Worm (Caenorhabditis elegans): ENCODE data around the gene math-44.
"Not testable (repeated sequence)": the region's sequence is repeated elsewhere in the genome, so short reads cannot be mapped to it uniquely, and the experiment has no call there.

math-44 gene

ce11 chrII:2031852-2032251 lies 42.7 kb downstream of the math-44 start, which contains the start of gene bath-5:
Gene bath-5 (minus strand): TSS chrII:2031952.
- TF ChIP-seq flt-1 (GFP tag; IDR thresholded peaks at IDR 0.05), result no peak
- TF ChIP-seq klf-2 (GFP tag; conservative IDR thresholded peaks at IDR 0.05), result no peak
- TF ChIP-seq cog-1 (tag; optimal IDR thresholded peaks at IDR 0.05), result no peak
- no peak for TF ChIP-seq T22C8.4 (GFP tag; IDR thresholded peaks at IDR 0.05)
- no peak for TF ChIP-seq ztf-23 (GFP tag; IDR thresholded peaks at IDR 0.05)
- TF ChIP-seq ref-1 (GFP tag; conservative IDR thresholded peaks at IDR 0.05), result no peak
- no peak for TF ChIP-seq ztf-29 (GFP tag; IDR thresholded peaks at IDR 0.05)
- TF ChIP-seq tab-1 (GFP tag; IDR thresholded peaks at IDR 0.05), result no peak
- TF ChIP-seq med-1 (GFP tag; optimal IDR thresholded peaks at IDR 0.05; ENCODE audit: insufficient read depth), result no peak

- not testable (repeated sequence) for TF ChIP-seq med-1 (GFP tag; optimal IDR thresholded peaks at IDR 0.05; ENCODE audit: insufficient read depth); tab-1 (GFP tag; IDR thresholded peaks at IDR 0.05); flt-1 (GFP tag; IDR thresholded peaks at IDR 0.05)
Measured at ce11 chrII:2032282-2032681, 43.2 kb downstream of the math-44 start, which contains the start of gene btb-4. Gene btb-4 (plus strand): TSS chrII:2032316.

DNA sequence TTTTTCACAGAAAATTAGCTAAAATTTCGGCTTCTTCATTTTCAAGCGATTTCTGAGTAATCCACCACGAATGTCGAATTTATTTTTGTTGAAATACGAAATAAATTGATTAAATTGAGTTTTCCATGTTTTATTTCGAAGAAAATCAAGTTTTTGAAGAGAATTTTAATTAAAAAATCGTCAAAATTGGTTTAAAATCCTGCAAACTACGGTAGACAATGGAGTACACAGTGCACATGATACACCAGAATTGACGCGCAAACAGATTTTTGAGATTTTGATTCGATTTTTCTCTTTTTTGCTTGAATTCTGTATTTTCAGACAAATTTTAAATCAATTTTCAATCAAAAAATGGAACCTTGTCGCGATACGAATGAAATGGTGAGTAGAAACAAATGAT lies 44.2 kb downstream of the math-44 start, which contains the start of gene F59H6.14:
TSS of gene F59H6.14 (plus strand) at position 301 of the 400 bp plus-strand sequence.
- TF ChIP-seq T22C8.4 (GFP tag; IDR thresholded peaks at IDR 0.05) (no peak), ref-1 (GFP tag; conservative IDR thresholded peaks at IDR 0.05) (no peak), ztf-23 (GFP tag; IDR thresholded peaks at IDR 0.05) (no peak), med-1 (GFP tag; optimal IDR thresholded peaks at IDR 0.05; ENCODE audit: insufficient read depth) (no peak), cog-1 (tag; optimal IDR thresholded peaks at IDR 0.05) (no peak), ztf-29 (GFP tag; IDR thresholded peaks at IDR 0.05) (no peak), klf-2 (GFP tag; conservative IDR thresholded peaks at IDR 0.05) (no peak), flt-1 (GFP tag; IDR thresholded peaks at IDR 0.05) (no peak), tab-1 (GFP tag; IDR thresholded peaks at IDR 0.05) (no peak)

ce11 chrII:2039288-2039687 lies 50.2 kb downstream of the math-44 start, which contains the start of gene bath-19:
Gene bath-19 (minus strand): TSS chrII:2039388.
- TF ChIP-seq T22C8.4 (GFP tag; IDR thresholded peaks at IDR 0.05) (no peak), klf-2 (GFP tag; conservative IDR thresholded peaks at IDR 0.05) (no peak), med-1 (GFP tag; optimal IDR thresholded peaks at IDR 0.05; ENCODE audit: insufficient read depth) (no peak), ref-1 (GFP tag; conservative IDR thresholded peaks at IDR 0.05) (no peak), ztf-29 (GFP tag; IDR thresholded peaks at IDR 0.05) (no peak), tab-1 (GFP tag; IDR thresholded peaks at IDR 0.05) (no peak), cog-1 (tag; optimal IDR thresholded peaks at IDR 0.05) (no peak), flt-1 (GFP tag; IDR thresholded peaks at IDR 0.05) (no peak), ztf-23 (GFP tag; IDR thresholded peaks at IDR 0.05) (no peak)
